Fruit fly (Drosophila melanogaster) whole organism, prepupa: ENCODE results near the gene CG3739.

Experiments
- Blimp-1 ChIP-seq: fragments of 200-800 bp; sonication (Bioruptor generic); optimal IDR thresholded peaks from 3 replicates; lab custom pipeline; 2017; ENCODE audit warnings: missing biosample characterization, missing genetic modification characterization, mild to moderate bottlenecking, moderate library complexity, missing genetic modification reagents
- CG10631 ChIP-seq: fragments of 200-800 bp; sonication (Bioruptor generic); optimal IDR thresholded peaks from 2 replicates; lab custom pipeline; 2016; ENCODE audit warnings: missing biosample characterization, missing genetic modification characterization
- CG10669 ChIP-seq: fragments of 200-800 bp; sonication (Bioruptor generic); optimal IDR thresholded peaks from 3 replicates; lab custom pipeline; 2018; ENCODE audit warnings: missing biosample characterization, mild to moderate bottlenecking, missing genetic modification characterization, moderate library complexity
- CG11294 ChIP-seq: fragments of 200-800 bp; sonication (Bioruptor generic); IDR thresholded peaks from 2 replicates; pipeline ENCODE4 v1.3.6; 2022; ENCODE audit warnings: missing biosample characterization, missing genetic modification characterization
- CG11762 ChIP-seq: fragments of 200-800 bp; sonication (Bioruptor generic); optimal IDR thresholded peaks from 3 replicates; lab custom pipeline; 2016; ENCODE audit warnings: missing biosample characterization, missing genetic modification characterization; ENCODE audit not compliant: insufficient read depth
- CG11902 ChIP-seq: fragments of 200-800 bp; sonication (Bioruptor generic); optimal IDR thresholded peaks from 3 replicates; lab custom pipeline; 2016; ENCODE audit warnings: missing biosample characterization, missing genetic modification characterization
- CG15336 ChIP-seq: fragments of 200-800 bp; sonication (Bioruptor generic); IDR thresholded peaks from 2 replicates; pipeline ENCODE4 v1.3.6; 2022; ENCODE audit warnings: missing biosample characterization, missing genetic modification characterization
- CG16779 ChIP-seq: fragments of 200-800 bp; sonication (Bioruptor generic); optimal IDR thresholded peaks from 3 replicates; lab custom pipeline; 2017; ENCODE audit warnings: missing biosample characterization, mild to moderate bottlenecking, missing genetic modification characterization
- CG3032 ChIP-seq: fragments of 200-800 bp; optimal IDR thresholded peaks from 2 replicates; lab custom pipeline; 2019; ENCODE audit warnings: missing biosample characterization, mild to moderate bottlenecking, missing genetic modification characterization, moderate library complexity
- CG32006 ChIP-seq: fragments of 200-800 bp; sonication (Bioruptor generic); optimal IDR thresholded peaks from 3 replicates; lab custom pipeline; 2017; ENCODE audit warnings: missing biosample characterization, mild to moderate bottlenecking, missing genetic modification characterization
- CG34406 ChIP-seq: fragments of 200-800 bp; sonication (Bioruptor generic); optimal IDR thresholded peaks from 3 replicates; lab custom pipeline; 2016; ENCODE audit warnings: missing biosample characterization, missing genetic modification characterization
- CG6163 ChIP-seq: fragments of 200-800 bp; sonication (Bioruptor generic); IDR thresholded peaks from 3 replicates; pipeline ENCODE4 v1.3.6; 2022; ENCODE audit warnings: missing biosample characterization, missing genetic modification characterization
- CG6808 ChIP-seq: fragments of 200-800 bp; sonication (Bioruptor generic); optimal IDR thresholded peaks from 3 replicates; lab custom pipeline; 2017; ENCODE audit warnings: missing biosample characterization, missing genetic modification characterization, mild to moderate bottlenecking, moderate library complexity, missing genetic modification reagents
- CG6854 ChIP-seq: fragments of 200-800 bp; sonication (Bioruptor generic); optimal IDR thresholded peaks from 2 replicates; lab custom pipeline; 2017; ENCODE audit warnings: missing biosample characterization, mild to moderate bottlenecking, missing genetic modification characterization
- CG7368 ChIP-seq: fragments of 200-800 bp; sonication (Bioruptor generic); optimal IDR thresholded peaks from 3 replicates; lab custom pipeline; 2016; ENCODE audit warnings: missing biosample characterization, missing genetic modification characterization
- CG8119 ChIP-seq: fragments of 200-800 bp; sonication (Bioruptor generic); IDR thresholded peaks from 3 replicates; pipeline ENCODE4 v1.3.6; 2022; ENCODE audit warnings: missing biosample characterization, missing genetic modification characterization
- CG8632 ChIP-seq: fragments of 200-800 bp; sonication (Bioruptor generic); optimal IDR thresholded peaks from 3 replicates; lab custom pipeline; 2016; ENCODE audit warnings: missing biosample characterization, missing genetic modification characterization
- Eip78C ChIP-seq: fragments of 200-800 bp; sonication (Bioruptor generic); peaks from one replicate; lab custom pipeline; 2016; ENCODE audit warnings: missing biosample characterization, missing genetic modification characterization
- Ets21C ChIP-seq: fragments of 200-800 bp; sonication (Bioruptor generic); optimal IDR thresholded peaks from 3 replicates; lab custom pipeline; 2016; ENCODE audit warnings: missing biosample characterization, missing genetic modification characterization
- Ets96B ChIP-seq: fragments of 200-800 bp; optimal IDR thresholded peaks from 2 replicates; lab custom pipeline; 2019; ENCODE audit warnings: missing biosample characterization, mild to moderate bottlenecking, missing genetic modification characterization, moderate library complexity
- Hr38 ChIP-seq: sonication (Bioruptor generic); optimal IDR thresholded peaks from 2 replicates; lab custom pipeline; 2016; ENCODE audit warnings: missing biosample characterization, missing genetic modification characterization
- Hr39 ChIP-seq: fragments of 200-800 bp; sonication (Bioruptor generic); optimal IDR thresholded peaks from 2 replicates; lab custom pipeline; 2016; ENCODE audit warnings: missing biosample characterization, missing genetic modification characterization
- Hr4 ChIP-seq: fragments of 200-800 bp; sonication (Bioruptor generic); optimal IDR thresholded peaks from 3 replicates; lab custom pipeline; 2016; ENCODE audit warnings: missing biosample characterization, missing genetic modification characterization
- Met ChIP-seq: fragments of 200-800 bp; sonication (Bioruptor generic); optimal IDR thresholded peaks from 3 replicates; lab custom pipeline; 2016; ENCODE audit warnings: missing biosample characterization, missing genetic modification characterization
- OdsH ChIP-seq: fragments of 200-800 bp; sonication (Bioruptor generic); optimal IDR thresholded peaks from 3 replicates; lab custom pipeline; 2016; ENCODE audit warnings: missing biosample characterization, missing genetic modification characterization
- Smox ChIP-seq: fragments of 200-800 bp; sonication (Bioruptor generic); optimal IDR thresholded peaks from 3 replicates; lab custom pipeline; 2016; ENCODE audit warnings: missing biosample characterization, missing genetic modification characterization
- Sox15 ChIP-seq: fragments of 200-800 bp; sonication (Bioruptor generic); optimal IDR thresholded peaks from 3 replicates; lab custom pipeline; 2016; ENCODE audit warnings: missing biosample characterization, missing genetic modification characterization
- achi ChIP-seq: fragments of 200-800 bp; sonication (Bioruptor generic); optimal IDR thresholded peaks from 3 replicates; lab custom pipeline; 2016; ENCODE audit warnings: missing biosample characterization, missing genetic modification characterization
- acj6 ChIP-seq: fragments of 200-800 bp; sonication (Bioruptor generic); optimal IDR thresholded peaks from 3 replicates; lab custom pipeline; 2016; ENCODE audit warnings: missing biosample characterization, missing genetic modification characterization
- cyc ChIP-seq: fragments of 200-800 bp; sonication (Bioruptor generic); optimal IDR thresholded peaks from 3 replicates; lab custom pipeline; 2016; ENCODE audit warnings: missing biosample characterization, missing genetic modification characterization
- dsx ChIP-seq: fragments of 200-800 bp; optimal IDR thresholded peaks from 3 replicates; lab custom pipeline; 2019; ENCODE audit warnings: missing biosample characterization, mild to moderate bottlenecking, missing genetic modification characterization, moderate library complexity; ENCODE audit not compliant: poor library complexity, severe bottlenecking
- eg ChIP-seq: fragments of 200-800 bp; sonication (Bioruptor generic); IDR thresholded peaks from 3 replicates; pipeline ENCODE4 v1.3.6; 2022; ENCODE audit warnings: missing biosample characterization, missing genetic modification characterization
- esn ChIP-seq: fragments of 200-800 bp; sonication (Bioruptor generic); optimal IDR thresholded peaks from 2 replicates; lab custom pipeline; 2016; ENCODE audit warnings: missing biosample characterization, mild to moderate bottlenecking, missing genetic modification characterization, moderate library complexity
- fd59A ChIP-seq: fragments of 200-800 bp; sonication (Bioruptor generic); optimal IDR thresholded peaks from 2 replicates; lab custom pipeline; 2017; ENCODE audit warnings: missing biosample characterization, mild to moderate bottlenecking, missing genetic modification characterization, missing genetic modification reagents
- fkh ChIP-seq: fragments of 200-800 bp; sonication (Bioruptor generic); optimal IDR thresholded peaks from 3 replicates; lab custom pipeline; 2017; ENCODE audit warnings: missing biosample characterization, mild to moderate bottlenecking, missing genetic modification characterization, moderate library complexity
- lz ChIP-seq: fragments of 200-800 bp; sonication (Bioruptor generic); optimal IDR thresholded peaks from 3 replicates; lab custom pipeline; 2016; ENCODE audit warnings: missing biosample characterization, missing genetic modification characterization
- net ChIP-seq: fragments of 200-800 bp; sonication (Bioruptor generic); optimal IDR thresholded peaks from 3 replicates; lab custom pipeline; 2016; ENCODE audit warnings: missing biosample characterization, missing genetic modification characterization
- salr ChIP-seq, 2 experiments: fragments of 200-800 bp; sonication (Bioruptor generic); optimal IDR thresholded peaks; 3 replicates each; lab custom pipeline; 2016 to 2018; ENCODE audit warnings: missing biosample characterization in 2 of 2, missing genetic modification characterization in 2 of 2, mild to moderate bottlenecking in 1 of 2
- svp ChIP-seq: fragments of 200-800 bp; sonication (Bioruptor generic); peaks from one replicate; lab custom pipeline; 2016; ENCODE audit warnings: missing biosample characterization, missing genetic modification characterization
- topi ChIP-seq: fragments of 200-800 bp; sonication (Bioruptor generic); optimal IDR thresholded peaks from 3 replicates; lab custom pipeline; 2016; ENCODE audit warnings: missing biosample characterization, missing genetic modification characterization

CG3739 gene

DNA sequence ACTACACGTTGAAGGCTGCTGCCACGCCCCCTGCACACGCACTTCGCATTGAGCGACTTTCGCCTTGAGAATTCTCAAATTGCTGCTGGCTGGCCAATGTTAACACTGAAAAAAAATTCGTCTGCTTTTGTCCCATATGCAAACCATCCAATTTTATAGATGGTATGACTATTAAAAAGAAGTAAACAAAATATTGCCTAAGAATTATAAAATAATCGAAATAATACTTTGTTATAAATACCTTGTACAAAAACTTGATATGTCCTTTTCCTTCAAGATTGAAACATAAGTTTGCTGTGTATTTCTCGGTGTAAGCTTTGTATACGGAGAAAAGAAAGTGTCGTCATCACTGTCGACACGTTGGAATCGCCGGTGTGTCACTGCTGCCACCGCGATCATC lies 30.3 kb upstream of the CG3739 start (continued):
- TF ChIP-seq dsx (GFP tag; lab: Kevin White, UChicago) (no peak), Sox15 (no peak), CG11294 (GFP tag; lab: Robert Waterston, UW) (no peak), CG11902 (GFP tag; lab: Kevin White, UChicago) (no peak), salr (GFP tag; optimal IDR thresholded peaks at IDR 0.05; lab: Kevin White, UChicago) (no peak), CG8632 (GFP tag; lab: Kevin White, UChicago) (peak; percentile 23), topi (GFP tag; lab: Kevin White, UChicago) (no peak), Eip78C (GFP tag; lab: Kevin White, UChicago) (peak; percentile 36), cyc (no peak), fkh (GFP tag; lab: Kevin White, UChicago) (no peak), Hr38 (GFP tag; lab: Kevin White, UChicago) (no peak), achi (GFP tag; lab: Kevin White, UChicago) (peak; percentile 20), CG34406 (GFP tag; lab: Kevin White, UChicago) (peak; percentile 50), CG7368 (no peak), CG6163 (GFP tag; lab: Robert Waterston, UW) (no peak), Ets21C (GFP tag; lab: Kevin White, UChicago) (no peak), Hr4 (peak; percentile 15), fd59A (GFP tag; lab: Kevin White, UChicago) (no peak), eg (GFP tag; lab: Robert Waterston, UW) (no peak), CG6808 (no peak), CG11762 (GFP tag; lab: Kevin White, UChicago) (no peak), CG10631 (GFP tag; lab: Kevin White, UChicago) (no peak)

DNA sequence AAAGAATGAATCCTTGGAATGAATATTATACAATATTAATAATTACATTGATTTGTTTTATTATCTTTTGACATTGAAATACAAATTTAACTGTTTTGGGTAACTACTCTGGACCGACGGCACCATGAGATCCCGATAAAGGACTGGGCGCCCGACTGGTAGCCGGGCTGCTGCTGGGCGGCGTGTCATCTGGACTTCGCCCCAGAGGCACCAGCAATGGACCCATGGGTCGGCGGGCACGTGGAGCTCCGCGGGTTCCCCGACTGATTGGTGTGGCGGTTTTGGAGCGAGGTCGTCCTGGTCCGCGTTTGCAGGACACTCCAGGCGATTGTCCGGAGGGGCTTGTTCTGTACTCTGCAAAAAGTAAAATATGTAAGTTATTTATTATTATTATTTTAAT lies 24.1 kb upstream of the CG3739 start:
- TF ChIP-seq topi (GFP tag; lab: Kevin White, UChicago) (no peak), fd59A (GFP tag; lab: Kevin White, UChicago) (no peak), CG10631 (GFP tag; lab: Kevin White, UChicago) (no peak), Ets96B (no peak), achi (GFP tag; lab: Kevin White, UChicago) (no peak), esn (GFP tag; lab: Kevin White, UChicago) (no peak), net (GFP tag; lab: Kevin White, UChicago) (no peak), eg (GFP tag; lab: Robert Waterston, UW) (no peak), Smox (GFP tag; lab: Kevin White, UChicago) (no peak), CG32006 (GFP tag; lab: Kevin White, UChicago) (no peak), CG3032 (tag; lab: Kevin White, UChicago) (no peak), CG8632 (GFP tag; lab: Kevin White, UChicago) (no peak), CG11762 (GFP tag; lab: Kevin White, UChicago) (no peak), OdsH (no peak), Met (GFP tag; lab: Kevin White, UChicago) (no peak), CG6808 (no peak), CG15336 (GFP tag; lab: Robert Waterston, UW) (no peak), acj6 (GFP tag; lab: Kevin White, UChicago) (no peak)

DNA sequence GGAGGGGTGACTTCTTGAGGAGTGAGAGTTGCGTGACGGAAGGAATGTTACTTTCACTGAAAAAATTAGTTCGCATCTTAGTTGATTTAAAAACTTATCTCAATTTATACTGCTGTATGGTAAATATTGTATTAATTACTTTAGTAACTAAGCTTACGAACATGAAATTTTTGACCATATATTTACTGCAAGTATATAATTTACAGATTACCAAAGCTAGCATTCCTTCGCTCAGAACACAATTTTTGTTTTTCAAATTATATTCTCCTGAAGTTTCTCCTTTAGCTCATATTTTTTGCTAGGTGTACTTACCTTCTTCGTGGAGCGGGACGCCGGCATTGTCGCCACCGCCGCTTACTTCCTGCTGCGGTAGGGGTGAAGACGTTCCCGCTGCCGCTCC lies 22.5 kb upstream of the CG3739 start:
- TF ChIP-seq svp (GFP tag; lab: Kevin White, UChicago) (peak; percentile 16), OdsH (no peak), lz (no peak), CG10631 (GFP tag; lab: Kevin White, UChicago) (no peak), CG6854 (GFP tag; lab: Kevin White, UChicago) (no peak), topi (GFP tag; lab: Kevin White, UChicago) (no peak), CG8119 (GFP tag; lab: Robert Waterston, UW) (no peak), CG7368 (no peak), CG16779 (tag; lab: Kevin White, UChicago) (no peak), Eip78C (GFP tag; lab: Kevin White, UChicago) (peak; percentile 18), CG3032 (tag; lab: Kevin White, UChicago) (no peak), CG10669 (GFP tag; lab: Kevin White, UChicago) (no peak), Hr39 (GFP tag; lab: Kevin White, UChicago) (no peak), Blimp-1 (no peak), fkh (GFP tag; lab: Kevin White, UChicago) (no peak)
- TF ChIP-seq, all 60 proteins: peak for 2
